Worm (Caenorhabditis elegans): ENCODE results near the gene clec-250.
"Not testable (repeated sequence)": the region's sequence is repeated elsewhere in the genome, so short reads cannot be mapped to it uniquely, and the experiment has no call there.

The clec-250 gene

DNA sequence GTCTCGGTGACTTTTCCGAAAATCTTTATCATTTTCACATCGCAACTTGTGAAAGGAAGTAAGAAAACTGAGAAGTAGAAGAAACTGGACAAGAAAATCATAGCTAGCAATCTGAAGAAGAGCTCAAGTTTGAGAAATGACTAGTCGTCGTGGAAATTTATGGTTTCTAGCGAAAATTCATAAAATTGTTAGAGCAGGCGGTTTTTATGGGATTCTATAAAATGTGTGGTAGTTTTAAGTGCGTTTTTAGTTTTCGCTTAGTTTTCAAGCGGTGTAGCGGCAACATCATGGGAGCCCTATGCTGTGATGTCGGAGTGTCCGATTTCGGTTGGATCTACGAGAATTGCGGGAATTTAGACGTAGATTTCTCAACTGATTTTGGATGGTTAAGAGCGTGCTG lies 12.3 kb upstream of the clec-250 start, which contains the start of gene clec-254:
clec-254 (minus strand) TSS at position 101 of the 400 bp plus-strand sequence.
- not testable (repeated sequence) for TF ChIP-seq hnd-1 (tag; optimal IDR thresholded peaks at IDR 0.05); ama-1 (optimal IDR thresholded peaks at IDR 0.05); ceh-36 (tag; optimal IDR thresholded peaks at IDR 0.05)

DNA sequence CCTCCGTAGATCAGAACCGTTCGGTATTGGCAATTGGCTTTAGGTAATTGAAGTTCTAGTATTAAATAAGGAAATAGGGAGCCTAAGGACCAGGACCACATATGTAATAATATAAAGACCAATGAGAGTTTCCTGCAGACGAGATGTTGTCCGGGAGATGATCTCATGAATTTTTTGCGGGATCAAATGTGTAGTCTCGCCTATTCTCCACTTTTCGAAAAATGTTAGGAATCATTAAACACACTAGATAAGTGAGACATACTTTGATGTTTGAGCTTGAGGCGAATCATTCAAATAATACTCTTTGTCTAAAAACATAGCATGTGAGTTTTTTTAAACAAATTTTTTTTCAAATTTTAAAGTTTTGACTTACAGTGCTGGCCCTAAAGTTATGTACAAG lies 11.0 kb upstream of the clec-250 start, which contains the start of gene F11D11.6:
F11D11.6 (minus strand) TSS at position 101 of the 400 bp plus-strand sequence.
- TF ChIP-seq ceh-36 (tag; optimal IDR thresholded peaks at IDR 0.05), result no peak
- no peak for TF ChIP-seq tra-4 (tag; optimal IDR thresholded peaks at IDR 0.05)

DNA sequence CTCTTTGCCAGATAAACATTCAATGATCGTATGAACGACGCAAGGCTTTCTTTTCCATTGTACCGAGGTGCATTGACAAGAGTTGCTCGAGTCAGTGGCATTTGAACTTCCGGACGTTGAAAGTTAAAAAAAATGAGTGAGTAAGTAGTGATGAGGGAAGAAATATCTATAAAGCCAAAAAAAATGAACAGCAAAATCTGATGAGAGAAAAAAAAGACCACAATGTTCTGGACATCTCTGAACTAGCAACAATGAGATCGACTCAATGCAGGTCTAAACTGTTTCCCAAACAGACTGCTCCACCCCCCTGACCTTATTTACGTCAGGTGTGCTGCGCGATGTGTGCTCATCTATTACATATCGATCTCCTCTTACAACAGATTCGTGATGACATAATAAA lies 8.4 kb upstream of the clec-250 start, which contains the start of the genes F11D11.21 and F11D11.12:
F11D11.21 (minus strand) TSS at position 101 of the 400 bp plus-strand sequence.
F11D11.12 (minus strand) TSS at position 238 of the 400 bp plus-strand sequence.
- TF ChIP-seq F13C5.2 (tag; optimal IDR thresholded peaks at IDR 0.05), result no peak
- no peak for TF ChIP-seq sea-1 (GFP tag; conservative IDR thresholded peaks at IDR 0.05)
- TF ChIP-seq ama-1 (optimal IDR thresholded peaks at IDR 0.05), result no peak
- TF ChIP-seq ets-7 (tag; optimal IDR thresholded peaks at IDR 0.05), result no peak
- TF ChIP-seq hnd-1 (tag; optimal IDR thresholded peaks at IDR 0.05), result no peak
- TF ChIP-seq scrt-1 (GFP tag; IDR thresholded peaks at IDR 0.05), result no peak
- no peak for TF ChIP-seq tbx-11 (GFP tag; IDR thresholded peaks at IDR 0.05)
- TF ChIP-seq flt-1 (GFP tag; IDR thresholded peaks at IDR 0.05), result no peak
- TF ChIP-seq hmbx-1 (tag; optimal IDR thresholded peaks at IDR 0.05), result no peak
- TF ChIP-seq ceh-36 (tag; optimal IDR thresholded peaks at IDR 0.05), result no peak
- no peak for TF ChIP-seq ceh-13 (GFP tag; optimal IDR thresholded peaks at IDR 0.05)
- no peak for TF ChIP-seq hmg-4 (GFP tag; optimal IDR thresholded peaks at IDR 0.05)
- no peak for TF ChIP-seq tbx-37 (GFP tag; conservative IDR thresholded peaks at IDR 0.05)
- no peak for TF ChIP-seq tra-4 (tag; optimal IDR thresholded peaks at IDR 0.05)

DNA sequence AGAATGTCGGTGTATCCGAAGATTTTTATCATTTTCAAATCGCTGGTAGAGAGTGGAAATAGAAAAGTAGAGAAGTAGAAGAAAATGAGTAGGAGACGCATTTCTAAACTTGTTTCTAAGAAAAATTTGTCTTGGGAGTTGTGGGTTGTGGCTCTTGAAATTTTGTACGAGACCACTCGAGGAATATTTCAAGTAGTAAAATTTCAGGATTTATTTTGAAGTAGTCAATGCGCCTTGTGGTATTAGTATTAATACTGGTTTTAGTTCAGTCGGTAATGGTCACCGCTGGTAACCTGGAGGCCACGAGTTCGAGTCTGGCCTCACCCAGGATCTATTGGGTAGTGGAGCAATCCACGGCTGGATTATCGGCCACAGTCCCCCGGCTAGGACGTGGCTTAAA lies 6.7 kb upstream of the clec-250 start, which contains the start of gene clec-252:
clec-252 (minus strand) TSS at position 101 of the 400 bp plus-strand sequence.
- TF ChIP-seq F13C5.2 (tag; optimal IDR thresholded peaks at IDR 0.05) (no peak), tbx-37 (GFP tag; conservative IDR thresholded peaks at IDR 0.05) (no peak), ama-1 (optimal IDR thresholded peaks at IDR 0.05) (no peak), B0310.2 (tag; optimal IDR thresholded peaks at IDR 0.05) (no peak), tbx-11 (GFP tag; IDR thresholded peaks at IDR 0.05) (no peak), hmg-4 (GFP tag; optimal IDR thresholded peaks at IDR 0.05) (no peak), scrt-1 (GFP tag; IDR thresholded peaks at IDR 0.05) (no peak), flt-1 (GFP tag; IDR thresholded peaks at IDR 0.05) (no peak), sea-1 (GFP tag; conservative IDR thresholded peaks at IDR 0.05) (no peak), ceh-13 (GFP tag; optimal IDR thresholded peaks at IDR 0.05) (no peak), ceh-36 (tag; optimal IDR thresholded peaks at IDR 0.05) (no peak), tra-4 (tag; optimal IDR thresholded peaks at IDR 0.05) (no peak), hmbx-1 (tag; optimal IDR thresholded peaks at IDR 0.05) (no peak), ets-7 (tag; optimal IDR thresholded peaks at IDR 0.05) (no peak), pes-1 (GFP tag; IDR thresholded peaks at IDR 0.05) (no peak), hnd-1 (tag; optimal IDR thresholded peaks at IDR 0.05) (no peak), aly-1 (tag; optimal IDR thresholded peaks at IDR 0.05) (no peak)

DNA sequence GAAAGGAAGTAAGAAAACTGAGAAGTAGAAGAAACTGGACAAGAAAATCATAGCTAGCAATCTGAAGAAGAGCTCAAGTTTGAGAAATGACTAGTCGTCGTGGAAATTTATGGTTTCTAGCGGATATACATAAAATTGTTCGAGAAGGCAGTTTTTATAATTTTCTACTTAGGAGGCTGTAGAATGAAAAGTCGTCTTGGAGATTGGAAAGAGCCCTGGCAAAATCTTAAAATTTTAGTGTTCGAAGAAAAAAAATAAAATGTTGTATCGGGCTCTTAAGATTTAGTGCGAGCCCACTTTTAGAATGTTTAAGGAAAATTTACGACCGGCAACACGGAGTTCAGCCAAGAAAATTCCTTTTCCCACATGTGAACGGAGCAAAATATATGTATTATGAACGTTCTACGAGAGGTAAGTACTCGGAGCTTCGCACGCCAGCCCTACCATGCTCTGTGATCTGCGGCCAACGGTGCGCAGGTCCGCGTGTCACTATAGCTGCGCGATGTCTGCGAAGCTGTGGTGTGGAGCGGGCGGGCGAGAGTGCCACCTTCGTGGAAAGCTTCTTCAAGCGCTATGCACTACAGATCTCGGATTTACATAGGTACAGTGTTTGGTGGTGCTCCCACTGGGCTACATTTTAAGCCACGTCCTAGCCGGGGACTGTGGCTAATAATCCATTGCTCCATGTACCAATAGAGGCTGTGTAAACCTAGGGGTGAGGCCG lies 5.1 kb upstream of the clec-250 start, which contains the start of gene clec-251:
clec-251 (minus strand) TSS at position 51 of the 724 bp plus-strand sequence.
- TF ChIP-seq sea-1 (GFP tag; conservative IDR thresholded peaks at IDR 0.05) (no peak), hmg-4 (GFP tag; optimal IDR thresholded peaks at IDR 0.05) (no peak), ceh-13 (GFP tag; optimal IDR thresholded peaks at IDR 0.05) (no peak), F13C5.2 (tag; optimal IDR thresholded peaks at IDR 0.05) (no peak), tra-4 (tag; optimal IDR thresholded peaks at IDR 0.05) (no peak), tbx-37 (GFP tag; conservative IDR thresholded peaks at IDR 0.05) (no peak), ama-1 (optimal IDR thresholded peaks at IDR 0.05) (no peak), ceh-36 (tag; optimal IDR thresholded peaks at IDR 0.05) (no peak), ets-7 (tag; optimal IDR thresholded peaks at IDR 0.05) (no peak)

DNA sequence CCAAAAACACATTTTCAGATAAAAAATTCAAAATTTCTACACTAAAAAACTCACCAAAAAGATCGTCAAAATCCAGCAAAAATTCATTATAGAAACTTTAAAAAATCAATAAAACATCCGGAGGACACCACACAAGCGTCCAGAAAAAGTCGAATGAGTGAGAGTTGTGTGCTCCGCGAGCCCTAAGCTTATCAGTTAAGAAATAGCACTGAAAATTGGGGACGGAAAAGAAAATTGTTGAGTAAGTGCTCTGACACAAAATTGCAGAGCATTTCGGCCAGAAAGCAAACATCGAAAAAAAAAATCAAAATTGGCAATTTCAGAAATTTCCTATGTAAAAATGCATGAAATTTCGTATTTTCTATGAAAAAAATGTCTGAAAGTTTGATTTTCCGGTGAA lies 4.4 kb downstream of the clec-250 start:
- TF ChIP-seq tbx-37 (GFP tag; conservative IDR thresholded peaks at IDR 0.05) (no peak), aly-1 (tag; optimal IDR thresholded peaks at IDR 0.05) (no peak), ceh-36 (tag; optimal IDR thresholded peaks at IDR 0.05) (no peak), hnd-1 (tag; optimal IDR thresholded peaks at IDR 0.05) (no peak), tbx-11 (GFP tag; IDR thresholded peaks at IDR 0.05) (no peak), scrt-1 (GFP tag; IDR thresholded peaks at IDR 0.05) (no peak), F13C5.2 (tag; optimal IDR thresholded peaks at IDR 0.05) (no peak), hmg-4 (GFP tag; optimal IDR thresholded peaks at IDR 0.05) (no peak), sea-1 (GFP tag; conservative IDR thresholded peaks at IDR 0.05) (no peak), B0310.2 (tag; optimal IDR thresholded peaks at IDR 0.05) (no peak), ama-1 (optimal IDR thresholded peaks at IDR 0.05) (no peak), ceh-13 (GFP tag; optimal IDR thresholded peaks at IDR 0.05) (no peak), ets-7 (tag; optimal IDR thresholded peaks at IDR 0.05) (no peak), tra-4 (tag; optimal IDR thresholded peaks at IDR 0.05) (no peak), hmbx-1 (tag; optimal IDR thresholded peaks at IDR 0.05) (no peak), flt-1 (GFP tag; IDR thresholded peaks at IDR 0.05) (no peak), pes-1 (GFP tag; IDR thresholded peaks at IDR 0.05) (no peak)

DNA sequence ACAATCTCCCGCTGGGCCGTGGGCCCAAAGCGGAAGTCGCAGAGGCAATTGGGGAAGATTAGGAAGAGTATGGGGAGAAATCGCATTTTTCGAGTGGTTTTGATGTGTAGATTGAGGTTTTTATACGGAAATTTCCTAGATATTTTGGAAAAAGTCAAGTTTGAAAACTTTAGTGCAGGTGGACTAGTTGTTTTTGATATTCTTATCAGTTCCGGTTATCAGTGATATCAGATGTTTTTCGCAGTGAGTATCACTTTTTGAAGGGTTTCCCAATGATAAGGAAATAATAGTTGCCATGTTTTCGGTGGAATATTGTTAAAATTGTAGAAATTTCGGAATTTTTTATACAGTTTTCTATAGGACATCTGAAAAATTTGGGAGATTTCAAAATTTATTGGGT lies 7.6 kb downstream of the clec-250 start, which contains the start of gene scl-20:
scl-20 (minus strand) TSS at position 101 of the 400 bp plus-strand sequence.
- TF ChIP-seq ets-7 (tag; optimal IDR thresholded peaks at IDR 0.05), result no peak
- no peak for TF ChIP-seq hnd-1 (tag; optimal IDR thresholded peaks at IDR 0.05)
- no peak for TF ChIP-seq F13C5.2 (tag; optimal IDR thresholded peaks at IDR 0.05)
- TF ChIP-seq ceh-13 (GFP tag; optimal IDR thresholded peaks at IDR 0.05), result no peak
- no peak for TF ChIP-seq B0310.2 (tag; optimal IDR thresholded peaks at IDR 0.05)
- TF ChIP-seq flt-1 (GFP tag; IDR thresholded peaks at IDR 0.05), result no peak
- TF ChIP-seq pes-1 (GFP tag; IDR thresholded peaks at IDR 0.05), result no peak
- TF ChIP-seq ceh-36 (tag; optimal IDR thresholded peaks at IDR 0.05), result no peak
- no peak for TF ChIP-seq tra-4 (tag; optimal IDR thresholded peaks at IDR 0.05)
- no peak for TF ChIP-seq sea-1 (GFP tag; conservative IDR thresholded peaks at IDR 0.05)
- TF ChIP-seq aly-1 (tag; optimal IDR thresholded peaks at IDR 0.05), result no peak
- no peak for TF ChIP-seq ama-1 (optimal IDR thresholded peaks at IDR 0.05)
- no peak for TF ChIP-seq hmbx-1 (tag; optimal IDR thresholded peaks at IDR 0.05)
- no peak for TF ChIP-seq scrt-1 (GFP tag; IDR thresholded peaks at IDR 0.05)
- no peak for TF ChIP-seq tbx-11 (GFP tag; IDR thresholded peaks at IDR 0.05)
- TF ChIP-seq tbx-37 (GFP tag; conservative IDR thresholded peaks at IDR 0.05), result no peak

All from whole organism, early embryonic.